Worm (Caenorhabditis elegans): Measurements from ENCODE around the gene F45D11.5.
"Not testable (repeated sequence)": the region's sequence is repeated elsewhere in the genome, so short reads cannot be mapped to it uniquely, and the experiment has no call there.

F45D11.5 gene

ce11 chrII:966962-967361, 34.5 kb upstream of the F45D11.5 start, which contains the start of gene fbxc-18:
fbxc-18 (minus strand) TSS chrII:967062.
- not testable (repeated sequence) for TF ChIP-seq syd-9, gmeb-2, unc-86 (tag; optimal IDR thresholded peaks at IDR 0.05)

ce11 chrII:968106-968505, 33.4 kb upstream of the F45D11.5 start, which contains the start of gene C32B5.6:
C32B5.6 (plus strand) TSS chrII:968406.
- not testable (repeated sequence) for TF ChIP-seq unc-55 (GFP tag; optimal IDR thresholded peaks at IDR 0.05); madf-2 (tag; optimal IDR thresholded peaks at IDR 0.05); ceh-48 (tag; optimal IDR thresholded peaks at IDR 0.05)

- TF ChIP-seq ztf-16 (tag; optimal IDR thresholded peaks at IDR 0.05) = no peak
- no peak for TF ChIP-seq gmeb-2 (tag; optimal IDR thresholded peaks at IDR 0.05)
- TF ChIP-seq ceh-30 (tag; optimal IDR thresholded peaks at IDR 0.05) = no peak
- no peak for TF ChIP-seq madf-2 (tag; optimal IDR thresholded peaks at IDR 0.05)
- TF ChIP-seq pha-4 (tag; optimal IDR thresholded peaks at IDR 0.05) = no peak
- no peak for TF ChIP-seq ceh-45 (GFP tag; IDR thresholded peaks at IDR 0.05)
- no peak for TF ChIP-seq unc-55 (GFP tag; optimal IDR thresholded peaks at IDR 0.05)
- TF ChIP-seq nhr-232 (tag; optimal IDR thresholded peaks at IDR 0.05) = no peak
- TF ChIP-seq ref-2 (tag; optimal IDR thresholded peaks at IDR 0.05) = no peak
- TF ChIP-seq ceh-14 (tag; optimal IDR thresholded peaks at IDR 0.05) = no peak
- TF ChIP-seq pqm-1 (tag; optimal IDR thresholded peaks at IDR 0.05) = no peak
- TF ChIP-seq zip-5 (tag; optimal IDR thresholded peaks at IDR 0.05) = no peak
- no peak for TF ChIP-seq unc-3 (GFP tag; conservative IDR thresholded peaks at IDR 0.05)
- no peak for TF ChIP-seq unc-3 (tag; optimal IDR thresholded peaks at IDR 0.05)
- TF ChIP-seq ceh-18 (tag; optimal IDR thresholded peaks at IDR 0.05) = no peak
- no peak for TF ChIP-seq sox-4 (tag; optimal IDR thresholded peaks at IDR 0.05)
- no peak for TF ChIP-seq rnt-1 (tag; optimal IDR thresholded peaks at IDR 0.05)
- no peak for TF ChIP-seq K09A11.1 (tag; optimal IDR thresholded peaks at IDR 0.05; ENCODE audit: insufficient read depth)
- TF ChIP-seq ahr-1 (tag; optimal IDR thresholded peaks at IDR 0.05) = no peak
- no peak for TF ChIP-seq lin-11 (tag; optimal IDR thresholded peaks at IDR 0.05)
These were observed 28.7 kb upstream of the F45D11.5 start, which contains the start of gene C32B5.15 for ce11 chrII:972850-973249. C32B5.15 (minus strand) TSS chrII:972950.

- no peak for TF ChIP-seq ceh-22 (tag; optimal IDR thresholded peaks at IDR 0.05)
- no peak for TF ChIP-seq pha-4 (tag; optimal IDR thresholded peaks at IDR 0.05)
- TF ChIP-seq ceh-18 (tag; optimal IDR thresholded peaks at IDR 0.05) = no peak
- TF ChIP-seq unc-3 (GFP tag; conservative IDR thresholded peaks at IDR 0.05) = no peak
- TF ChIP-seq unc-3 (tag; optimal IDR thresholded peaks at IDR 0.05) = no peak
These were observed 27.5 kb upstream of the F45D11.5 start, which contains the start of gene fbxc-14 for ce11 chrII:973999-974398. fbxc-14 (plus strand) TSS chrII:974299.

- TF ChIP-seq zip-5 (tag; optimal IDR thresholded peaks at IDR 0.05) (no peak), tbx-7 (tag; optimal IDR thresholded peaks at IDR 0.05) (no peak), dmd-4 (tag; optimal IDR thresholded peaks at IDR 0.05; ENCODE audit: borderline replicate concordance) (no peak), fax-1 (tag; optimal IDR thresholded peaks at IDR 0.05) (no peak), Y22D7AL.16 (tag; optimal IDR thresholded peaks at IDR 0.05) (no peak), madf-2 (tag; optimal IDR thresholded peaks at IDR 0.05) (no peak), hlh-8 (tag; optimal IDR thresholded peaks at IDR 0.05) (no peak), syd-9 (tag; optimal IDR thresholded peaks at IDR 0.05) (no peak), sdc-2 (tag; optimal IDR thresholded peaks at IDR 0.05) (no peak), hlh-6 (tag; optimal IDR thresholded peaks at IDR 0.05) (no peak), pat-9 (tag; optimal IDR thresholded peaks at IDR 0.05) (no peak), ahr-1 (tag; optimal IDR thresholded peaks at IDR 0.05) (no peak), pqm-1 (tag; optimal IDR thresholded peaks at IDR 0.05) (no peak), ceh-45 (GFP tag; IDR thresholded peaks at IDR 0.05) (no peak), dve-1 (tag; optimal IDR thresholded peaks at IDR 0.05) (no peak), pha-4 (tag; optimal IDR thresholded peaks at IDR 0.05) (no peak), T23F11.4 (GFP tag; optimal IDR thresholded peaks at IDR 0.05) (no peak), pax-1 (tag; optimal IDR thresholded peaks at IDR 0.05) (no peak)
These were observed 22.4 kb upstream of the F45D11.5 start, which contains the start of the genes fbxc-17 and fbxc-15 for ce11 chrII:979135-979534. fbxc-17 (minus strand) TSS chrII:979235. fbxc-15 (plus strand) TSS chrII:979423.

All from whole organism, late embryonic.